Fruit fly (Drosophila melanogaster) whole organism: ENCODE data around the gene CG7557.

Experiments
- CG8478 ChIP-seq: fragments of >200 bp; optimal IDR thresholded peaks from 2 replicates; lab custom pipeline; 2018; ENCODE audit warnings: inconsistent platforms
- Dll ChIP-seq: fragments of >200 bp; optimal IDR thresholded peaks from 2 replicates; lab custom pipeline; 2017
- EcR ChIP-seq, 2 experiments: fragments of >200 bp; optimal IDR thresholded peaks; 2 replicates each; lab custom pipeline; 2017; ENCODE audit warnings: missing biosample characterization in 2 of 2, missing genetic modification characterization in 2 of 2, missing genetic modification reagents in 2 of 2
- pan ChIP-seq: fragments of >200 bp; optimal IDR thresholded peaks from 2 replicates; lab custom pipeline; 2017
- psq ChIP-seq: fragments of >200 bp; optimal IDR thresholded peaks from 2 replicates; lab custom pipeline; 2017
- usp ChIP-seq: fragments of >200 bp; optimal IDR thresholded peaks from 2 replicates; lab custom pipeline; 2017; ENCODE audit warnings: missing biosample characterization, missing genetic modification characterization, mixed read lengths

- TF ChIP-seq EcR (GFP tag; optimal IDR thresholded peaks at IDR 0.05; lab: Kevin White, UChicago) (no peak), pan (lab: Kevin White, UChicago) (no peak), psq (lab: Kevin White, UChicago) (no peak), CG8478 (lab: Kevin White, UChicago) (no peak), Dll (lab: Kevin White, UChicago) (no peak), usp (GFP tag; lab: Kevin White, UChicago) (no peak)
Observed at dm6 chr3L:11397093-11397592, 47.8 kb upstream of the CG7557 start, which contains the start of gene CG44362.
